Fruit fly (Drosophila melanogaster) whole organism, embryonic: ENCODE data around the gene CG44362.

Experiments used
- B-H1 ChIP-seq: fragments of 200-800 bp; sonication (Bioruptor generic); IDR thresholded peaks from 3 replicates; pipeline ENCODE4 v1.3.6; 2022; ENCODE audit warnings: missing biosample characterization, missing genetic modification characterization
- Bteb2 ChIP-seq: fragments of 200-800 bp; sonication (Bioruptor generic); optimal IDR thresholded peaks from 2 replicates; lab custom pipeline; 2016; ENCODE audit warnings: missing biosample characterization, missing genetic modification characterization
- CG10147 ChIP-seq: fragments of 200-800 bp; sonication (Bioruptor generic); optimal IDR thresholded peaks from 2 replicates; lab custom pipeline; 2019; ENCODE audit warnings: missing biosample characterization, mild to moderate bottlenecking, missing genetic modification characterization, moderate library complexity
- CG11093 ChIP-seq: fragments of 200-800 bp; sonication (Bioruptor generic); IDR thresholded peaks from 3 replicates; pipeline ENCODE4 v1.3.6; 2022; ENCODE audit warnings: missing biosample characterization, missing genetic modification characterization
- CG1647 ChIP-seq: fragments of 200-800 bp; sonication (Bioruptor generic); optimal IDR thresholded peaks from 3 replicates; lab custom pipeline; 2016; ENCODE audit warnings: missing biosample characterization, missing genetic modification characterization
- CG16815 ChIP-seq: fragments of 200-800 bp; sonication (Bioruptor generic); optimal IDR thresholded peaks from 3 replicates; lab custom pipeline; 2017; ENCODE audit warnings: missing biosample characterization, mild to moderate bottlenecking, missing genetic modification characterization
- CG17361 ChIP-seq: fragments of 200-800 bp; sonication (Bioruptor generic); IDR thresholded peaks from 3 replicates; pipeline ENCODE4 v1.3.6; 2022; ENCODE audit warnings: missing biosample characterization, missing genetic modification characterization
- CG2889 ChIP-seq: fragments of 200-800 bp; sonication (Bioruptor generic); IDR thresholded peaks from 3 replicates; pipeline ENCODE4 v1.3.6; 2022; ENCODE audit warnings: missing biosample characterization, missing genetic modification characterization
- CG31441 ChIP-seq: fragments of 200-800 bp; sonication (Bioruptor generic); IDR thresholded peaks from 2 replicates; pipeline ENCODE4 v1.3.6; 2022; ENCODE audit warnings: missing biosample characterization, missing genetic modification characterization
- CG3847 ChIP-seq: fragments of 200-800 bp; sonication (Bioruptor generic); IDR thresholded peaks from 2 replicates; pipeline ENCODE4 v1.3.6; 2022; ENCODE audit warnings: missing biosample characterization, missing genetic modification characterization
- CG7556 ChIP-seq: fragments of 200-800 bp; sonication (Bioruptor generic); optimal IDR thresholded peaks from 2 replicates; lab custom pipeline; 2017; ENCODE audit warnings: missing biosample characterization, mild to moderate bottlenecking, missing genetic modification characterization
- CG8089 ChIP-seq: fragments of 200-800 bp; sonication (Bioruptor generic); optimal IDR thresholded peaks from 3 replicates; lab custom pipeline; 2016; ENCODE audit warnings: missing biosample characterization, missing genetic modification characterization
- CG9876 ChIP-seq: fragments of 200-800 bp; sonication (Bioruptor generic); optimal IDR thresholded peaks from 2 replicates; lab custom pipeline; 2016; ENCODE audit warnings: missing biosample characterization, missing genetic modification characterization
- Deaf1 ChIP-seq: fragments of 200-800 bp; optimal IDR thresholded peaks from 3 replicates; lab custom pipeline; 2019; ENCODE audit warnings: missing biosample characterization, mild to moderate bottlenecking, missing genetic modification characterization, moderate library complexity
- Dek ChIP-seq: fragments of 200-800 bp; sonication (Bioruptor generic); optimal IDR thresholded peaks from 3 replicates; lab custom pipeline; 2019; ENCODE audit warnings: missing biosample characterization, mild to moderate bottlenecking, missing genetic modification characterization, moderate library complexity
- Dp ChIP-seq: fragments of 200-800 bp; sonication (Bioruptor generic); optimal IDR thresholded peaks from 2 replicates; lab custom pipeline; 2018; ENCODE audit warnings: missing biosample characterization, mild to moderate bottlenecking, missing genetic modification characterization, moderate library complexity
- Ets65A ChIP-seq: fragments of 200-800 bp; sonication (Bioruptor generic); peaks from one replicate; lab custom pipeline; 2016; ENCODE audit warnings: missing biosample characterization, missing genetic modification characterization
- Ets97D ChIP-seq: fragments of 200-800 bp; sonication (Bioruptor generic); optimal IDR thresholded peaks from 3 replicates; lab custom pipeline; 2016; ENCODE audit warnings: missing biosample characterization, missing genetic modification characterization
- Gug ChIP-seq: fragments of 200-800 bp; sonication (Bioruptor generic); IDR thresholded peaks from 4 replicates; pipeline ENCODE4 v1.3.6; 2022; ENCODE audit warnings: missing biosample characterization, missing genetic modification characterization
- HLH54F ChIP-seq: fragments of 200-800 bp; sonication (Bioruptor generic); optimal IDR thresholded peaks from 3 replicates; lab custom pipeline; 2016; ENCODE audit warnings: missing biosample characterization, missing genetic modification characterization
- Hr51 ChIP-seq, 2 experiments: fragments of 200-800 bp; sonication (Bioruptor generic); optimal IDR thresholded peaks; 2 replicates in 1 of 2; 3 replicates in 1 of 2; lab custom pipeline; 2016 to 2018; ENCODE audit warnings: missing biosample characterization in 2 of 2, missing genetic modification characterization in 2 of 2, mild to moderate bottlenecking in 1 of 2, moderate library complexity in 1 of 2
- Mes4 ChIP-seq: fragments of 200-800 bp; sonication (Bioruptor generic); optimal IDR thresholded peaks from 2 replicates; lab custom pipeline; 2016; ENCODE audit warnings: missing biosample characterization, missing genetic modification characterization
- NfI ChIP-seq: fragments of 200-800 bp; sonication (Bioruptor generic); optimal IDR thresholded peaks from 3 replicates; lab custom pipeline; 2018; ENCODE audit warnings: missing biosample characterization, mild to moderate bottlenecking, missing genetic modification characterization, moderate library complexity
- PHDP ChIP-seq: fragments of 200-800 bp; sonication (Bioruptor generic); optimal IDR thresholded peaks from 3 replicates; lab custom pipeline; 2018; ENCODE audit warnings: missing biosample characterization, mild to moderate bottlenecking, missing genetic modification characterization, moderate library complexity
- Rx ChIP-seq: fragments of 200-800 bp; sonication (Bioruptor generic); IDR thresholded peaks from 2 replicates; pipeline ENCODE4 v1.3.6; 2022; ENCODE audit warnings: missing biosample characterization, missing genetic modification characterization
- Six4 ChIP-seq: fragments of 200-800 bp; sonication (Bioruptor generic); optimal IDR thresholded peaks from 2 replicates; lab custom pipeline; 2016; ENCODE audit warnings: missing biosample characterization, missing genetic modification characterization
- ab ChIP-seq: fragments of 200-800 bp; sonication (Bioruptor generic); optimal IDR thresholded peaks from 2 replicates; lab custom pipeline; 2016; ENCODE audit warnings: missing biosample characterization, missing genetic modification characterization
- cato ChIP-seq: fragments of 200-800 bp; sonication (Bioruptor generic); optimal IDR thresholded peaks from 2 replicates; lab custom pipeline; 2016; ENCODE audit warnings: missing biosample characterization, missing genetic modification characterization, borderline replicate concordance
- cg ChIP-seq: fragments of 200-800 bp; sonication (Bioruptor generic); optimal IDR thresholded peaks from 3 replicates; lab custom pipeline; 2019; ENCODE audit warnings: missing biosample characterization, mild to moderate bottlenecking, missing genetic modification characterization, moderate library complexity
- corto ChIP-seq: fragments of 200-800 bp; sonication (Bioruptor generic); optimal IDR thresholded peaks from 2 replicates; lab custom pipeline; 2016; ENCODE audit warnings: missing biosample characterization, mild to moderate bottlenecking, missing genetic modification characterization, moderate library complexity
- da ChIP-seq: fragments of 200-800 bp; sonication (Bioruptor generic); optimal IDR thresholded peaks from 2 replicates; lab custom pipeline; 2016; ENCODE audit warnings: missing biosample characterization, missing genetic modification characterization
- ftz-f1 ChIP-seq: fragments of 200-800 bp; sonication (Bioruptor generic); optimal IDR thresholded peaks from 2 replicates; lab custom pipeline; 2016; ENCODE audit warnings: missing biosample characterization, missing genetic modification characterization
- grn ChIP-seq: fragments of 200-800 bp; sonication (Bioruptor generic); optimal IDR thresholded peaks from 3 replicates; lab custom pipeline; 2017; ENCODE audit warnings: missing biosample characterization, missing genetic modification characterization
- ham ChIP-seq: fragments of 200-800 bp; sonication (Bioruptor generic); IDR thresholded peaks from 2 replicates; pipeline ENCODE4 v1.3.6; 2022; ENCODE audit warnings: missing biosample characterization, missing genetic modification characterization
- lmd ChIP-seq: fragments of 200-800 bp; sonication (Bioruptor generic); IDR thresholded peaks from 2 replicates; pipeline ENCODE4 v1.3.6; 2022; ENCODE audit warnings: missing biosample characterization, missing genetic modification characterization
- luna ChIP-seq: fragments of 200-800 bp; sonication (Bioruptor generic); optimal IDR thresholded peaks from 2 replicates; lab custom pipeline; 2016; ENCODE audit warnings: missing biosample characterization, missing genetic modification characterization
- nerfin-1 ChIP-seq: fragments of 200-800 bp; sonication (Bioruptor generic); optimal IDR thresholded peaks from 3 replicates; lab custom pipeline; 2019; ENCODE audit warnings: missing biosample characterization, mild to moderate bottlenecking, missing genetic modification characterization, moderate library complexity
- nerfin-2 ChIP-seq: fragments of 200-800 bp; sonication (Bioruptor generic); IDR thresholded peaks from 2 replicates; pipeline ENCODE4 v1.3.6; 2022; ENCODE audit warnings: missing biosample characterization, missing genetic modification characterization; ENCODE audit not compliant: partially characterized antibody
- peb ChIP-seq: fragments of 200-800 bp; sonication (Bioruptor generic); IDR thresholded peaks from 2 replicates; pipeline ENCODE4 v1.3.6; 2022; ENCODE audit warnings: missing biosample characterization, missing genetic modification characterization
- pfk ChIP-seq: fragments of 200-800 bp; sonication (Bioruptor generic); optimal IDR thresholded peaks from 2 replicates; lab custom pipeline; 2018; ENCODE audit warnings: missing biosample characterization, mild to moderate bottlenecking, missing genetic modification characterization, moderate library complexity
- pnt ChIP-seq: fragments of 200-800 bp; sonication (Bioruptor generic); optimal IDR thresholded peaks from 3 replicates; lab custom pipeline; 2016; ENCODE audit warnings: missing biosample characterization, missing genetic modification characterization
- ranshi ChIP-seq: fragments of 200-800 bp; sonication (Bioruptor generic); IDR thresholded peaks from 2 replicates; pipeline ENCODE4 v1.3.6; 2022; ENCODE audit warnings: missing biosample characterization, missing genetic modification characterization
- schlank ChIP-seq: fragments of 200-800 bp; sonication (Bioruptor generic); optimal IDR thresholded peaks from 2 replicates; lab custom pipeline; 2018; ENCODE audit warnings: missing biosample characterization, mild to moderate bottlenecking, missing genetic modification characterization
- sens-2 ChIP-seq: fragments of 200-800 bp; sonication (Bioruptor generic); IDR thresholded peaks from 2 replicates; pipeline ENCODE4 v1.3.6; 2022; ENCODE audit warnings: missing biosample characterization, missing genetic modification characterization
- sim ChIP-seq: fragments of 200-800 bp; sonication (Bioruptor generic); IDR thresholded peaks from 2 replicates; pipeline ENCODE4 v1.3.6; 2022; ENCODE audit warnings: missing biosample characterization, missing genetic modification characterization
- slbo ChIP-seq: fragments of 200-800 bp; sonication (Bioruptor generic); IDR thresholded peaks from 2 replicates; pipeline ENCODE4 v1.3.6; 2022; ENCODE audit warnings: missing biosample characterization, missing genetic modification characterization
- sr ChIP-seq: fragments of 200-800 bp; sonication (Bioruptor generic); IDR thresholded peaks from 3 replicates; pipeline ENCODE4 v1.3.6; 2022; ENCODE audit warnings: missing biosample characterization, missing genetic modification characterization
- tin ChIP-seq: fragments of 200-800 bp; sonication (Bioruptor generic); optimal IDR thresholded peaks from 3 replicates; lab custom pipeline; 2016; ENCODE audit warnings: missing biosample characterization, missing genetic modification characterization
- tll ChIP-seq, 2 experiments: fragments of 200-800 bp in 1 of 2; fragments of >200 bp in 1 of 2; sonication (Bioruptor generic) in 1 of 2; optimal IDR thresholded peaks; 2 replicates each; lab custom pipeline; 2017 to 2019; ENCODE audit warnings: missing biosample characterization in 2 of 2, missing genetic modification characterization in 2 of 2, mild to moderate bottlenecking in 1 of 2, moderate library complexity in 1 of 2
- zen ChIP-seq: fragments of 200-800 bp; sonication (Bioruptor generic); optimal IDR thresholded peaks from 3 replicates; lab custom pipeline; 2018; ENCODE audit warnings: missing biosample characterization, mild to moderate bottlenecking, missing genetic modification characterization, moderate library complexity
- zf30C ChIP-seq: fragments of 200-800 bp; sonication (Bioruptor generic); optimal IDR thresholded peaks from 3 replicates; lab custom pipeline; 2018; ENCODE audit warnings: missing biosample characterization, mild to moderate bottlenecking, missing genetic modification characterization

The CG44362 gene

DNA sequence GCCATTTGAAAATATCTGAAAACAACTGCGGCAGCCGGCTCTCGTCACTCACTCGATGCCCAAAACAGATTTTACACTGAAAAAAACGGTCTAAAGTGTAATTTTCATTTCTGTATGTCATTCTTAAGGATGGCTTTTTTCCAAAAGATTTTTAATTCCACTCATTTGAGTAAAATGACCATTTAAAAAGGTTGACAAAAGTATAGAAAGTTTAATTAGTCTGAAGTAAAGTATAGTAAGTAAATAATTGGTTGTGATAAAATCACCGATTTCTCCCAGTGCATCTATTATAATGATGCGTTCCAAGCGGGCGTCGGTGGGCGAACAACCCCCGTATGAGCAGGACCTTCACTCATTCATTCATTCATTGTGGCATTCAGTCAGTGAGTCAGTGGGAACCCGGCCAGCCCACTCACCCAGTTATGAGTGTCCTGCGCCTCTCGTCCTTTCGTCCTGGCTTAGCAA, 25.0 kb downstream of the CG44362 start (continued):
- TF ChIP-seq Deaf1 (tag; lab: Kevin White, UChicago) (no peak), schlank (tag; lab: Kevin White, UChicago) (no peak), ftz-f1 (no peak), slbo (peak; percentile 67), Dek (tag; lab: Kevin White, UChicago) (no peak), Hr51 (GFP tag; optimal IDR thresholded peaks at IDR 0.05; lab: Kevin White, UChicago) (peak; percentile 38 to 61), sens-2 (GFP tag; lab: Robert Waterston, UW) (peak; percentile 45; the same call in 1 of the 2 replicates), pnt (GFP tag; lab: Kevin White, UChicago) (peak; percentile 68), HLH54F (GFP tag; lab: Kevin White, UChicago) (peak; percentile 1), pfk (GFP tag; lab: Kevin White, UChicago) (no peak), zen (tag; lab: Kevin White, UChicago) (peak; percentile 88), sr (GFP tag; lab: Robert Waterston, UW) (no peak), CG16815 (GFP tag; lab: Kevin White, UChicago) (peak; percentile 58), PHDP (peak; percentile 58), CG31441 (peak; percentile 88), CG1647 (GFP tag; lab: Kevin White, UChicago) (no peak), Mes4 (peak; percentile 56), luna (GFP tag; lab: Kevin White, UChicago) (no peak), CG17361 (GFP tag; lab: Robert Waterston, UW) (peak; percentile 91), NfI (no peak), ham (GFP tag; lab: Robert Waterston, UW) (no peak), Rx (GFP tag; lab: Robert Waterston, UW) (peak; percentile 67), nerfin-1 (tag; lab: Kevin White, UChicago) (peak; percentile 66), CG3847 (GFP tag; lab: Robert Waterston, UW) (peak; percentile 68), Six4 (GFP tag; lab: Kevin White, UChicago) (peak; percentile 33), da (GFP tag; lab: Kevin White, UChicago) (no peak), Ets65A (GFP tag; lab: Kevin White, UChicago) (peak; percentile 89), CG9876 (GFP tag; lab: Kevin White, UChicago) (peak; percentile 11), cg (GFP tag; lab: Kevin White, UChicago) (no peak), tll (GFP tag; optimal IDR thresholded peaks at IDR 0.05; lab: Kevin White, UChicago) (peak in 1 of 2 experiments; percentile 37), CG8089 (GFP tag; lab: Kevin White, UChicago) (no peak), Ets97D (GFP tag; lab: Kevin White, UChicago) (no peak), Dp (GFP tag; lab: Kevin White, UChicago) (no peak), Bteb2 (peak; percentile 29), zf30C (GFP tag; lab: Kevin White, UChicago) (peak; percentile 91), ranshi (GFP tag; lab: Robert Waterston, UW) (peak; percentile 79; the same call in 1 of the 2 replicates), corto (GFP tag; lab: Kevin White, UChicago) (no peak), CG7556 (GFP tag; lab: Kevin White, UChicago) (peak; percentile 93), ab (no peak), grn (no peak), Gug (GFP tag; lab: Robert Waterston, UW) (peak; percentile 31; the same call in 2 of the 4 replicates), cato (no peak), peb (GFP tag; lab: Robert Waterston, UW) (peak; percentile 69), tin (peak; percentile 75), CG2889 (GFP tag; lab: Robert Waterston, UW) (0 out of 3 replicates have a peak, but pooled peaks have one; percentile 11), CG10147 (GFP tag; lab: Kevin White, UChicago) (peak; percentile 25), nerfin-2 (GFP tag; lab: Robert Waterston, UW) (no peak), sim (GFP tag; lab: Robert Waterston, UW) (peak; percentile 61; the same call in 1 of the 2 replicates), CG11093 (GFP tag; lab: Robert Waterston, UW) (peak; percentile 83), B-H1 (GFP tag; lab: Robert Waterston, UW) (peak; percentile 66), lmd (GFP tag; lab: Robert Waterston, UW) (peak; percentile 83)
